Fruit fly (Drosophila melanogaster) whole organism, embryonic: ENCODE results near the gene st.

Source experiments
- CG10462 ChIP-seq: fragments of 200-800 bp; sonication (Bioruptor generic); optimal IDR thresholded peaks from 2 replicates; lab custom pipeline; 2016; ENCODE audit warnings: missing biosample characterization, missing genetic modification characterization
- CG3838 ChIP-seq: fragments of 200-800 bp; sonication (Bioruptor generic); optimal IDR thresholded peaks from 3 replicates; lab custom pipeline; 2016; ENCODE audit warnings: missing biosample characterization, missing genetic modification characterization
- Deaf1 ChIP-seq: fragments of 200-800 bp; optimal IDR thresholded peaks from 3 replicates; lab custom pipeline; 2019; ENCODE audit warnings: missing biosample characterization, mild to moderate bottlenecking, missing genetic modification characterization, moderate library complexity
- Drgx ChIP-seq: fragments of 200-800 bp; sonication (Bioruptor generic); IDR thresholded peaks from 2 replicates; pipeline ENCODE4 v1.3.6; 2022; ENCODE audit warnings: missing biosample characterization, missing genetic modification characterization
- Lpt ChIP-seq: fragments of >200 bp; optimal IDR thresholded peaks from 2 replicates; lab custom pipeline; 2018; ENCODE audit warnings: missing biosample characterization, missing genetic modification characterization
- az2 ChIP-seq: fragments of 200-800 bp; sonication (Bioruptor generic); optimal IDR thresholded peaks from 3 replicates; lab custom pipeline; 2016; ENCODE audit warnings: missing biosample characterization, missing genetic modification characterization
- dan ChIP-seq: fragments of 200-800 bp; sonication (Bioruptor generic); IDR thresholded peaks from 2 replicates; pipeline ENCODE4 v1.3.6; 2022; ENCODE audit warnings: missing biosample characterization, missing genetic modification characterization
- disco-r ChIP-seq: fragments of 200-800 bp; sonication (Bioruptor generic); optimal IDR thresholded peaks from 2 replicates; lab custom pipeline; 2016; ENCODE audit warnings: missing biosample characterization, missing genetic modification characterization
- stwl ChIP-seq: fragments of 200-800 bp; sonication (Bioruptor generic); optimal IDR thresholded peaks from 3 replicates; lab custom pipeline; 2018; ENCODE audit warnings: missing biosample characterization, mild to moderate bottlenecking, missing genetic modification characterization, moderate library complexity
- yki ChIP-seq: fragments of >200 bp; optimal IDR thresholded peaks from 3 replicates; lab custom pipeline; 2018

- TF ChIP-seq CG10462 (GFP tag; lab: Kevin White, UChicago) = no peak
- no peak for TF ChIP-seq dan
- TF ChIP-seq Deaf1 (tag; lab: Kevin White, UChicago) = no peak
- no peak for TF ChIP-seq CG3838
- no peak for TF ChIP-seq yki
- peak; percentile 37 for TF ChIP-seq Drgx (GFP tag; lab: Robert Waterston, UW)
- TF ChIP-seq az2 = no peak
- no peak for TF ChIP-seq Lpt (GFP tag; lab: Kevin White, UChicago)
- no peak for TF ChIP-seq disco-r (GFP tag; lab: Kevin White, UChicago)
- TF ChIP-seq stwl (tag; lab: Kevin White, UChicago) = no peak
Observed at dm6 chr3L:16486502-16486901, 10.9 kb upstream of the st start.
